Fruit fly (Drosophila melanogaster) whole organism, wandering third instar larva: ENCODE measurements around the gene Chchd3.

Experiments
- Abd-B ChIP-seq: fragments of >200 bp; optimal IDR thresholded peaks from 2 replicates; lab custom pipeline; 2017; ENCODE audit warnings: missing biosample characterization, missing genetic modification characterization
- CG32264 ChIP-seq: fragments of 200-800 bp; sonication (Bioruptor generic); optimal IDR thresholded peaks from 2 replicates; lab custom pipeline; 2016; ENCODE audit warnings: missing biosample characterization, missing genetic modification characterization
- CG9705 ChIP-seq: fragments of 200-800 bp; sonication (Bioruptor generic); optimal IDR thresholded peaks from 2 replicates; lab custom pipeline; 2018; ENCODE audit warnings: missing biosample characterization, mild to moderate bottlenecking, missing genetic modification characterization
- CrebA ChIP-seq: fragments of 200-800 bp; sonication (Bioruptor generic); optimal IDR thresholded peaks from 2 replicates; lab custom pipeline; 2016; ENCODE audit warnings: missing biosample characterization, mild to moderate bottlenecking, missing genetic modification characterization, borderline replicate concordance
- Dfd ChIP-seq: fragments of >200 bp; optimal IDR thresholded peaks from 2 replicates; lab custom pipeline; 2017; ENCODE audit warnings: missing biosample characterization, missing genetic modification characterization
- Dif ChIP-seq: fragments of 200-275, 200-300 bp; sonication (Bioruptor generic); optimal IDR thresholded peaks from 2 replicates; lab custom pipeline; 2018; ENCODE audit warnings: missing biosample characterization, missing genetic modification characterization; ENCODE audit not compliant: partially characterized antibody
- GATAd ChIP-seq: sonication (Bioruptor generic); optimal IDR thresholded peaks from 2 replicates; lab custom pipeline; 2016; ENCODE audit warnings: missing biosample characterization, missing genetic modification characterization
- HLH106 ChIP-seq: fragments of 200-800 bp; optimal IDR thresholded peaks from 3 replicates; lab custom pipeline; 2019; ENCODE audit warnings: missing biosample characterization, mild to moderate bottlenecking, missing genetic modification characterization, moderate library complexity
- Hnf4 ChIP-seq: fragments of 200-800 bp; sonication (Bioruptor generic); optimal IDR thresholded peaks from 2 replicates; lab custom pipeline; 2016; ENCODE audit warnings: missing biosample characterization, mild to moderate bottlenecking, missing genetic modification characterization
- Hr78 ChIP-seq: fragments of >200 bp; optimal IDR thresholded peaks from 2 replicates; lab custom pipeline; 2017; ENCODE audit warnings: missing biosample characterization, missing genetic modification characterization
- Hr83 ChIP-seq: fragments of 200-300 bp; sonication (Bioruptor generic); optimal IDR thresholded peaks from 2 replicates; lab custom pipeline; 2016; ENCODE audit warnings: missing biosample characterization, mild to moderate bottlenecking, missing genetic modification characterization, moderate library complexity; ENCODE audit not compliant: poor library complexity, severe bottlenecking
- Jra ChIP-seq: sonication (Bioruptor generic); optimal IDR thresholded peaks from 2 replicates; lab custom pipeline; 2016; ENCODE audit warnings: missing biosample characterization, missing genetic modification characterization
- Mio ChIP-seq: sonication (Bioruptor generic); optimal IDR thresholded peaks from 2 replicates; lab custom pipeline; 2016; ENCODE audit warnings: missing biosample characterization, missing genetic modification characterization
- Myc ChIP-seq: fragments of >200 bp; optimal IDR thresholded peaks from 2 replicates; lab custom pipeline; 2017
- N ChIP-seq: fragments of >200 bp; optimal IDR thresholded peaks from 2 replicates; lab custom pipeline; 2018; ENCODE audit warnings: missing biosample characterization, missing external identifiers, missing genetic modification characterization
- OdsH ChIP-seq: fragments of 200-800 bp; sonication (Bioruptor generic); optimal IDR thresholded peaks from 2 replicates; lab custom pipeline; 2016; ENCODE audit warnings: missing biosample characterization, mild to moderate bottlenecking, missing genetic modification characterization
- Rel ChIP-seq, 2 experiments: fragments of 200-800 bp; sonication (Bioruptor generic) in 1 of 2; optimal IDR thresholded peaks; 2 replicates in 1 of 2; 3 replicates in 1 of 2; lab custom pipeline; 2016 to 2019; ENCODE audit warnings: mild to moderate bottlenecking in 2 of 2, missing biosample characterization in 2 of 2, missing genetic modification characterization in 2 of 2, moderate library complexity in 1 of 2
- Sp1 ChIP-seq: fragments of 200-800 bp; sonication (Bioruptor generic); optimal IDR thresholded peaks from 3 replicates; lab custom pipeline; 2019; ENCODE audit warnings: missing biosample characterization, mild to moderate bottlenecking, missing genetic modification characterization, moderate library complexity
- Vsx2 ChIP-seq: fragments of 200-300, 225-300 bp; sonication (Bioruptor generic); optimal IDR thresholded peaks from 2 replicates; lab custom pipeline; 2018; ENCODE audit warnings: missing biosample characterization, missing genetic modification characterization; ENCODE audit not compliant: partially characterized antibody
- br ChIP-seq: fragments of 200-800 bp; sonication (Bioruptor generic); optimal IDR thresholded peaks from 2 replicates; lab custom pipeline; 2016; ENCODE audit warnings: missing biosample characterization, missing genetic modification characterization
- brk ChIP-seq: fragments of 200-800 bp; sonication (Bioruptor generic); optimal IDR thresholded peaks from 2 replicates; lab custom pipeline; 2016; ENCODE audit warnings: missing biosample characterization, mild to moderate bottlenecking, missing genetic modification characterization
- dl ChIP-seq, 2 experiments: fragments of 175-275, 200-275 bp in 1 of 2; fragments of 200-275 bp in 1 of 2; sonication (Bioruptor generic); optimal IDR thresholded peaks; lab custom pipeline; 2018; ENCODE audit warnings: mild to moderate bottlenecking in 2 of 2, missing biosample characterization in 2 of 2, missing genetic modification characterization in 2 of 2, moderate library complexity in 2 of 2; ENCODE audit not compliant: partially characterized antibody in 2 of 2, insufficient read depth in 1 of 2
- dmrt93B ChIP-seq: fragments of 200-800 bp; sonication (Bioruptor generic); optimal IDR thresholded peaks from 2 replicates; lab custom pipeline; 2018; ENCODE audit warnings: missing biosample characterization, mild to moderate bottlenecking, missing genetic modification characterization
- dsf ChIP-seq: sonication (Bioruptor generic); optimal IDR thresholded peaks from 2 replicates; lab custom pipeline; 2016; ENCODE audit warnings: missing biosample characterization, missing genetic modification characterization, borderline replicate concordance
- ey ChIP-seq: fragments of 200-800 bp; sonication (Bioruptor generic); optimal IDR thresholded peaks from 2 replicates; lab custom pipeline; 2016; ENCODE audit warnings: missing biosample characterization, missing genetic modification characterization
- foxo ChIP-seq, 2 experiments: fragments of 200-800 bp; sonication (Bioruptor generic); optimal IDR thresholded peaks; 2 replicates in 1 of 2; 3 replicates in 1 of 2; lab custom pipeline; 2016 to 2017; ENCODE audit warnings: missing biosample characterization in 2 of 2, missing genetic modification characterization in 2 of 2
- fru ChIP-seq: fragments of 200-800 bp; sonication (Bioruptor generic); optimal IDR thresholded peaks from 3 replicates; lab custom pipeline; 2016; ENCODE audit warnings: missing biosample characterization, mild to moderate bottlenecking, missing genetic modification characterization
- h ChIP-seq: fragments of 200-800 bp; sonication (Bioruptor generic); optimal IDR thresholded peaks from 3 replicates; lab custom pipeline; 2016; ENCODE audit warnings: missing biosample characterization, mild to moderate bottlenecking, missing genetic modification characterization
- jim ChIP-seq: fragments of 175-275, 200-325 bp; sonication (Bioruptor generic); optimal IDR thresholded peaks from 2 replicates; lab custom pipeline; 2016; ENCODE audit warnings: missing biosample characterization, mild to moderate bottlenecking, missing genetic modification characterization
- lola ChIP-seq: fragments of >200 bp; optimal IDR thresholded peaks from 2 replicates; lab custom pipeline; 2017; ENCODE audit warnings: missing biosample characterization, missing genetic modification characterization
- pan ChIP-seq: fragments of >200 bp; optimal IDR thresholded peaks from 2 replicates; lab custom pipeline; 2017
- psq ChIP-seq: fragments of 200-800 bp; sonication (Bioruptor generic); optimal IDR thresholded peaks from 3 replicates; lab custom pipeline; 2017; ENCODE audit warnings: missing biosample characterization, mild to moderate bottlenecking, missing genetic modification characterization, moderate library complexity
- rgr ChIP-seq: fragments of 200-800 bp; sonication (Bioruptor generic); optimal IDR thresholded peaks from 3 replicates; lab custom pipeline; 2016; ENCODE audit warnings: missing biosample characterization, mild to moderate bottlenecking, missing genetic modification characterization
- sage ChIP-seq: fragments of 200-800 bp; sonication (Bioruptor generic); optimal IDR thresholded peaks from 2 replicates; lab custom pipeline; 2016; ENCODE audit warnings: missing biosample characterization, mild to moderate bottlenecking, missing genetic modification characterization
- sv ChIP-seq: fragments of 200-800 bp; sonication (Bioruptor generic); optimal IDR thresholded peaks from 3 replicates; lab custom pipeline; 2016; ENCODE audit warnings: missing biosample characterization, missing genetic modification characterization
- tai ChIP-seq: sonication (Bioruptor generic); optimal IDR thresholded peaks from 2 replicates; lab custom pipeline; 2016; ENCODE audit warnings: missing biosample characterization, missing genetic modification characterization
- usp ChIP-seq: fragments of >200 bp; optimal IDR thresholded peaks from 2 replicates; lab custom pipeline; 2017; ENCODE audit warnings: missing biosample characterization, missing genetic modification characterization
- woc ChIP-seq: sonication (Bioruptor generic); optimal IDR thresholded peaks from 2 replicates; lab custom pipeline; 2016; ENCODE audit warnings: missing biosample characterization, mild to moderate bottlenecking, missing genetic modification characterization

Gene Chchd3

dm6 chr3R:31053784-31054221 lies at the start of gene Chchd3:
Gene Chchd3 (minus strand): TSS chr3R:31053915.
- no peak for TF ChIP-seq OdsH
- TF ChIP-seq GATAd (GFP tag; lab: Kevin White, UChicago), result no peak
- TF ChIP-seq foxo (GFP tag; optimal IDR thresholded peaks at IDR 0.05; lab: Kevin White, UChicago), result peak in 1 of 2 experiments; percentile 25
- no peak for TF ChIP-seq Rel (GFP tag; optimal IDR thresholded peaks at IDR 0.05; lab: Kevin White, UChicago)
- TF ChIP-seq Rel (tag; optimal IDR thresholded peaks at IDR 0.05; lab: Kevin White, UChicago), result peak; percentile 24
- peak; percentile 26 for TF ChIP-seq HLH106

dm6 chr3R:31101069-31101468 lies 47.4 kb upstream of the Chchd3 start, which contains the start of gene CG15553:
Gene CG15553 (minus strand): TSS chr3R:31101169.
- no peak for TF ChIP-seq Jra
- TF ChIP-seq sage (GFP tag; lab: Kevin White, UChicago), result no peak
- no peak for TF ChIP-seq Sp1 (GFP tag; lab: Kevin White, UChicago)
- no peak for TF ChIP-seq ey (GFP tag; lab: Kevin White, UChicago)
- TF ChIP-seq CrebA (GFP tag; lab: Kevin White, UChicago), result no peak
- TF ChIP-seq usp (GFP tag; lab: Kevin White, UChicago), result no peak
- TF ChIP-seq pan (lab: Kevin White, UChicago), result no peak
- TF ChIP-seq Hr83 (GFP tag; lab: Kevin White, UChicago), result no peak

DNA sequence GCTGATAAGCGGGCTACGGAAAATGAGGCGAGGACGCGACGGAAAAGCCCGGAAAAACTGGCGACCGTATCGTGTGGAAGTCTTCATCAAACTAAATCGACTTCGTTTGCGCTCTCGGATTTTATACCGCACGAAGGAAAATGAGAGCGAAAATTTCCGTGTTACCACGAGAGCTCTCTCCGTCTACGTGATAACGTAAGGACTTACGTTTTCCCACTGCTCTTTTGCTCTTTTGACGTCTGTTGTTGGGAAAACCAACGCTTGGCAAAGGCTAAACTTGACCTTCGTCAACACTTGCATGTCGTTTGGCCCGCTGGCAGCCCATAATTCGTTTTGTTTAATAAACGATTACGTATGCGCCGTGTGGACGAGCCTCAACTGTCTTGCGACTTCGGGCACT lies 43.5 kb upstream of the Chchd3 start, which contains the start of gene CG11317:
Gene CG11317, minus strand, starts transcription at position 101 of the 400 bp plus-strand sequence.
- TF ChIP-seq HLH106 (no peak), brk (GFP tag; lab: Kevin White, UChicago) (no peak)

dm6 chr3R:31089985-31090384 lies 36.3 kb upstream of the Chchd3 start:
- TF ChIP-seq dmrt93B (GFP tag; lab: Kevin White, UChicago) (no peak), sv (no peak), HLH106 (no peak), Hr78 (GFP tag; lab: Kevin White, UChicago) (no peak)

DNA sequence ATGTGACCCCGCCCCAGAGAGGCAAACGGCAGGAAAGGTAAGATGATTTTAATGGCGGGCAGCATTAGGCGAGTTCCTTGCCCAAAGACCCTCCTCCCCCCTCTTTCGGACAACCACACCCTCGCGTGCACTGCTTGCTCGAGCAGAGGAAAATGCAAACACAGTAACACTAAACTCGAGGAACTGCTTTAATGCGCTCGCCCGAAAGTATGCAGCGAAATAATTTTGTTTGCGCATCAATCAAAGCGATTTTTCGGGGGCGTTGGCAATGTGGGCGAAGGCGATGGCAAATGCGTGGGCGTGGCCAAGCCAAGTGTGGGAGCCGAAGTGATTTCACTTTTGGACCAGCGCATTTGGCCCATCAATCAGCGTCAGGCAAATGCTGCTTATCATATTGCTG lies 32.7 kb upstream of the Chchd3 start:
- peak; percentile 67 for TF ChIP-seq Vsx2 (GFP tag; lab: Kevin White, UChicago)
- TF ChIP-seq ey (GFP tag; lab: Kevin White, UChicago), result no peak
- TF ChIP-seq Mio (GFP tag; lab: Kevin White, UChicago), result no peak
- TF ChIP-seq br (GFP tag; lab: Kevin White, UChicago), result no peak
- no peak for TF ChIP-seq fru (GFP tag; lab: Kevin White, UChicago)
- no peak for TF ChIP-seq rgr
- TF ChIP-seq N (GFP tag; lab: Kevin White, UChicago), result peak; percentile 74
- no peak for TF ChIP-seq lola (GFP tag; lab: Kevin White, UChicago)
- TF ChIP-seq Dif (GFP tag; lab: Kevin White, UChicago), result peak; percentile 69
- no peak for TF ChIP-seq sv
- TF ChIP-seq pan (lab: Kevin White, UChicago), result no peak
- TF ChIP-seq dl (GFP tag; optimal IDR thresholded peaks at IDR 0.05; lab: Kevin White, UChicago; ENCODE audit: insufficient read depth in 1 of 2, partially characterized antibody in 2 of 2), result no peak
- no peak for TF ChIP-seq dsf (GFP tag; lab: Kevin White, UChicago)
- no peak for TF ChIP-seq tai (GFP tag; lab: Kevin White, UChicago)
- TF ChIP-seq Hr83 (GFP tag; lab: Kevin White, UChicago), result no peak
- no peak for TF ChIP-seq CG9705 (GFP tag; lab: Kevin White, UChicago)
- TF ChIP-seq Myc (lab: Kevin White, UChicago), result peak; percentile 79
- no peak for TF ChIP-seq HLH106
- no peak for TF ChIP-seq Jra
- no peak for TF ChIP-seq brk (GFP tag; lab: Kevin White, UChicago)
- no peak for TF ChIP-seq dmrt93B (GFP tag; lab: Kevin White, UChicago)
- no peak for TF ChIP-seq Rel (GFP tag; optimal IDR thresholded peaks at IDR 0.05; lab: Kevin White, UChicago)
- no peak for TF ChIP-seq Rel (tag; optimal IDR thresholded peaks at IDR 0.05; lab: Kevin White, UChicago)
- no peak for TF ChIP-seq h (GFP tag; lab: Kevin White, UChicago)
- no peak for TF ChIP-seq jim
- TF ChIP-seq Hnf4 (GFP tag; lab: Kevin White, UChicago), result no peak
- TF ChIP-seq OdsH, result no peak
- TF ChIP-seq woc, result no peak
- no peak for TF ChIP-seq foxo (GFP tag; optimal IDR thresholded peaks at IDR 0.05; lab: Kevin White, UChicago)
- no peak for TF ChIP-seq Hr78 (GFP tag; lab: Kevin White, UChicago)
- no peak for TF ChIP-seq CrebA (GFP tag; lab: Kevin White, UChicago)
- no peak for TF ChIP-seq CG32264 (GFP tag; lab: Kevin White, UChicago)
- no peak for TF ChIP-seq Sp1 (GFP tag; lab: Kevin White, UChicago)
- TF ChIP-seq usp (GFP tag; lab: Kevin White, UChicago), result no peak
- TF ChIP-seq Dfd (GFP tag; lab: Kevin White, UChicago), result no peak
- TF ChIP-seq sage (GFP tag; lab: Kevin White, UChicago), result no peak
- TF ChIP-seq Abd-B (GFP tag; lab: Kevin White, UChicago), result peak; percentile 21
- TF ChIP-seq psq (GFP tag; lab: Kevin White, UChicago), result no peak
